Fruit fly (Drosophila melanogaster) whole organism, embryonic: ENCODE measurements around the gene CG31827.

ENCODE experiments used
- CG10209 ChIP-seq: fragments of 200-800 bp; sonication (Bioruptor generic); optimal IDR thresholded peaks from 3 replicates; lab custom pipeline; 2017; ENCODE audit warnings: missing biosample characterization, mild to moderate bottlenecking, missing genetic modification characterization, missing genetic modification reagents
- CG12071 ChIP-seq: fragments of 200-800 bp; sonication (Bioruptor generic); optimal IDR thresholded peaks from 3 replicates; lab custom pipeline; 2018; ENCODE audit warnings: missing biosample characterization, mild to moderate bottlenecking, missing genetic modification characterization
- CG12104 ChIP-seq: fragments of 200-800 bp; sonication (Bioruptor generic); optimal IDR thresholded peaks from 3 replicates; lab custom pipeline; 2016; ENCODE audit warnings: missing biosample characterization, missing genetic modification characterization
- CG12744 ChIP-seq: fragments of 200-800 bp; sonication (Bioruptor generic); optimal IDR thresholded peaks from 2 replicates; lab custom pipeline; 2016; ENCODE audit warnings: missing biosample characterization, missing genetic modification characterization
- CG13296 ChIP-seq: fragments of 200-800 bp; sonication (Bioruptor generic); optimal IDR thresholded peaks from 3 replicates; lab custom pipeline; 2018; ENCODE audit warnings: missing biosample characterization, mild to moderate bottlenecking, missing genetic modification characterization
- CG14710 ChIP-seq: fragments of 200-800 bp; sonication (Bioruptor generic); optimal IDR thresholded peaks from 3 replicates; lab custom pipeline; 2019; ENCODE audit warnings: missing biosample characterization, mild to moderate bottlenecking, missing genetic modification characterization, moderate library complexity
- CG17568 ChIP-seq: fragments of 200-800 bp; sonication (Bioruptor generic); optimal IDR thresholded peaks from 2 replicates; lab custom pipeline; 2018; ENCODE audit warnings: missing biosample characterization, mild to moderate bottlenecking, missing genetic modification characterization, moderate library complexity
- CG18011 ChIP-seq: fragments of 200-800 bp; sonication (Bioruptor generic); optimal IDR thresholded peaks from 2 replicates; lab custom pipeline; 2017; ENCODE audit warnings: missing biosample characterization, missing genetic modification characterization, mild to moderate bottlenecking, moderate library complexity, missing genotype
- CG18619 ChIP-seq: fragments of 200-800 bp; sonication (Bioruptor generic); optimal IDR thresholded peaks from 3 replicates; lab custom pipeline; 2017; ENCODE audit warnings: missing biosample characterization, mild to moderate bottlenecking, missing genetic modification characterization
- CG42726 ChIP-seq: fragments of 200-800 bp; sonication (Bioruptor generic); IDR thresholded peaks from 2 replicates; pipeline ENCODE4 v1.3.6; 2022; ENCODE audit warnings: missing biosample characterization, missing genetic modification characterization; ENCODE audit not compliant: partially characterized antibody
- CG4854 ChIP-seq: fragments of 200-800 bp; sonication (Bioruptor generic); optimal IDR thresholded peaks from 2 replicates; lab custom pipeline; 2016; ENCODE audit warnings: missing biosample characterization, missing genetic modification characterization, inconsistent platforms
- CG7357 ChIP-seq: fragments of 200-800 bp; sonication (Bioruptor generic); IDR thresholded peaks from 3 replicates; pipeline ENCODE4 v1.3.6; 2022; ENCODE audit warnings: missing biosample characterization, missing genetic modification characterization
- CG7745 ChIP-seq: fragments of 200-800 bp; sonication (Bioruptor generic); optimal IDR thresholded peaks from 2 replicates; lab custom pipeline; 2018; ENCODE audit warnings: missing biosample characterization, mild to moderate bottlenecking, missing genetic modification characterization, moderate library complexity
- CG7839 ChIP-seq: fragments of 200-800 bp; sonication (Bioruptor generic); optimal IDR thresholded peaks from 3 replicates; lab custom pipeline; 2018; ENCODE audit warnings: missing biosample characterization, mild to moderate bottlenecking, missing genetic modification characterization, moderate library complexity
- E2f1 ChIP-seq: fragments of 200-800 bp; sonication (Bioruptor generic); IDR thresholded peaks from 2 replicates; pipeline ENCODE4 v1.3.6; 2022; ENCODE audit warnings: missing biosample characterization, missing genetic modification characterization
- ERR ChIP-seq: fragments of 200-800 bp; sonication (Bioruptor generic); optimal IDR thresholded peaks from 2 replicates; lab custom pipeline; 2016; ENCODE audit warnings: missing biosample characterization, missing genetic modification characterization
- Ets65A ChIP-seq: fragments of 200-800 bp; sonication (Bioruptor generic); peaks from one replicate; lab custom pipeline; 2016; ENCODE audit warnings: missing biosample characterization, missing genetic modification characterization
- HLH4C ChIP-seq: fragments of 200-800 bp; sonication (Bioruptor generic); IDR thresholded peaks from 3 replicates; pipeline ENCODE4 v1.3.6; 2022; ENCODE audit warnings: missing biosample characterization, missing genetic modification characterization; ENCODE audit not compliant: partially characterized antibody
- MESR4 ChIP-seq: fragments of 200-800 bp; sonication (Bioruptor generic); optimal IDR thresholded peaks from 2 replicates; lab custom pipeline; 2018; ENCODE audit warnings: missing biosample characterization, mild to moderate bottlenecking, missing genetic modification characterization, moderate library complexity
- Myb ChIP-seq: fragments of 200-800 bp; sonication (Bioruptor generic); optimal IDR thresholded peaks from 2 replicates; lab custom pipeline; 2016; ENCODE audit warnings: missing biosample characterization, missing genetic modification characterization
- NK7.1 ChIP-seq: fragments of 200-800 bp; sonication (Bioruptor generic); optimal IDR thresholded peaks from 3 replicates; lab custom pipeline; 2016; ENCODE audit warnings: missing biosample characterization, missing genetic modification characterization
- Neu2 ChIP-seq: fragments of 200-800 bp; sonication (Bioruptor generic); optimal IDR thresholded peaks from 3 replicates; lab custom pipeline; 2016; ENCODE audit warnings: missing biosample characterization, missing genetic modification characterization, borderline replicate concordance
- Ptx1 ChIP-seq: fragments of 200-800 bp; sonication (Bioruptor generic); IDR thresholded peaks from 2 replicates; pipeline ENCODE4 v1.3.6; 2022; ENCODE audit warnings: missing biosample characterization, missing genetic modification characterization
- Sox102F ChIP-seq: fragments of 200-800 bp; sonication (Bioruptor generic); optimal IDR thresholded peaks from 2 replicates; lab custom pipeline; 2018; ENCODE audit warnings: missing biosample characterization, mild to moderate bottlenecking, missing genetic modification characterization, moderate library complexity
- Sry-β ChIP-seq: fragments of 200-800 bp; sonication (Bioruptor generic); optimal IDR thresholded peaks from 2 replicates; lab custom pipeline; 2018; ENCODE audit warnings: missing biosample characterization, mild to moderate bottlenecking, missing genetic modification characterization, moderate library complexity
- YL-1 ChIP-seq: fragments of 200-800 bp; sonication (Bioruptor generic); optimal IDR thresholded peaks from 3 replicates; lab custom pipeline; 2017; ENCODE audit warnings: missing biosample characterization, mild to moderate bottlenecking, missing genetic modification characterization
- al ChIP-seq: fragments of 200-800 bp; sonication (Bioruptor generic); IDR thresholded peaks from 2 replicates; pipeline ENCODE4 v1.3.6; 2022; ENCODE audit warnings: missing biosample characterization, missing genetic modification characterization
- ash1 ChIP-seq: fragments of 200-800 bp; sonication (Bioruptor generic); optimal IDR thresholded peaks from 2 replicates; lab custom pipeline; 2018; ENCODE audit warnings: missing biosample characterization, mild to moderate bottlenecking, missing genetic modification characterization
- bsh ChIP-seq, 2 experiments: fragments of 200-800 bp; sonication (Bioruptor generic); optimal IDR thresholded peaks; 2 replicates each; lab custom pipeline; 2017 to 2018; ENCODE audit warnings: mild to moderate bottlenecking in 2 of 2, missing biosample characterization in 2 of 2, missing genetic modification characterization in 2 of 2, moderate library complexity in 1 of 2
- eve ChIP-seq, 2 experiments: fragments of >200 bp; optimal IDR thresholded peaks; 2 replicates each; lab custom pipeline; 2017; ENCODE audit warnings: missing biosample characterization in 2 of 2, missing genetic modification characterization in 2 of 2
- eyg ChIP-seq: fragments of 200-800 bp; sonication (Bioruptor generic); optimal IDR thresholded peaks from 3 replicates; lab custom pipeline; 2016; ENCODE audit warnings: missing biosample characterization, missing genetic modification characterization
- gcm2 ChIP-seq: fragments of 200-800 bp; sonication (Bioruptor generic); optimal IDR thresholded peaks from 2 replicates; lab custom pipeline; 2016; ENCODE audit warnings: missing biosample characterization, missing genetic modification characterization
- grau ChIP-seq: fragments of 200-800 bp; optimal IDR thresholded peaks from 3 replicates; lab custom pipeline; 2019; ENCODE audit warnings: missing biosample characterization, mild to moderate bottlenecking, missing genetic modification characterization, moderate library complexity
- gro ChIP-seq: fragments of 200-800 bp; sonication (Bioruptor generic); optimal IDR thresholded peaks from 2 replicates; lab custom pipeline; 2016; ENCODE audit warnings: missing biosample characterization, missing genetic modification characterization
- inv ChIP-seq: fragments of 200-800 bp; sonication (Bioruptor generic); IDR thresholded peaks from 2 replicates; pipeline ENCODE4 v1.3.6; 2022; ENCODE audit warnings: missing biosample characterization, missing genetic modification characterization; ENCODE audit not compliant: partially characterized antibody
- jigr1 ChIP-seq: fragments of 200-800 bp; sonication (Bioruptor generic); IDR thresholded peaks from 3 replicates; pipeline ENCODE4 v1.3.6; 2022; ENCODE audit warnings: missing biosample characterization, missing genetic modification characterization
- jumu ChIP-seq: fragments of 200-800 bp; sonication (Bioruptor generic); optimal IDR thresholded peaks from 3 replicates; lab custom pipeline; 2016; ENCODE audit warnings: missing biosample characterization, missing genetic modification characterization
- kni ChIP-seq: fragments of 200-800 bp; sonication (Bioruptor generic); optimal IDR thresholded peaks from 3 replicates; lab custom pipeline; 2017; ENCODE audit warnings: mild to moderate bottlenecking, missing biosample characterization, missing genetic modification reagents, missing genetic modification characterization
- lov ChIP-seq, 2 experiments: fragments of 200-800 bp in 1 of 2; fragments of >200 bp in 1 of 2; sonication (Bioruptor generic) in 1 of 2; IDR thresholded peaks in 1 of 2; optimal IDR thresholded peaks in 1 of 2; 2 replicates in 1 of 2; 3 replicates in 1 of 2; pipeline versions ENCODE4 v1.3.6 to Lab custom; 2017 to 2022; ENCODE audit warnings: missing biosample characterization in 1 of 2, missing genetic modification characterization in 1 of 2
- nau ChIP-seq: fragments of 200-800 bp; sonication (Bioruptor generic); optimal IDR thresholded peaks from 3 replicates; lab custom pipeline; 2017; ENCODE audit warnings: missing biosample characterization, mild to moderate bottlenecking, missing genetic modification characterization, missing genetic modification reagents
- pum ChIP-seq: fragments of 200-800 bp; sonication (Bioruptor generic); optimal IDR thresholded peaks from 2 replicates; lab custom pipeline; 2016; ENCODE audit warnings: missing biosample characterization, missing genetic modification characterization
- sd ChIP-seq: fragments of 200-800 bp; sonication (Bioruptor generic); optimal IDR thresholded peaks from 3 replicates; lab custom pipeline; 2018; ENCODE audit warnings: missing biosample characterization, mild to moderate bottlenecking, missing genetic modification characterization, moderate library complexity
- sima ChIP-seq: fragments of 200-800 bp; sonication (Bioruptor generic); optimal IDR thresholded peaks from 2 replicates; lab custom pipeline; 2016; ENCODE audit warnings: missing biosample characterization, missing genetic modification characterization
- sob ChIP-seq: fragments of 200-800 bp; sonication (Bioruptor generic); IDR thresholded peaks from 2 replicates; pipeline ENCODE4 v1.3.6; 2022; ENCODE audit warnings: missing biosample characterization, missing genetic modification characterization
- sqz ChIP-seq: fragments of 200-800 bp; sonication (Bioruptor generic); optimal IDR thresholded peaks from 3 replicates; lab custom pipeline; 2018; ENCODE audit warnings: missing biosample characterization, mild to moderate bottlenecking, missing genetic modification characterization
- tap ChIP-seq: fragments of 200-800 bp; optimal IDR thresholded peaks from 3 replicates; lab custom pipeline; 2019; ENCODE audit warnings: missing biosample characterization, mild to moderate bottlenecking, missing genetic modification characterization, moderate library complexity
- tup ChIP-seq: fragments of 200-800 bp; sonication (Bioruptor generic); optimal IDR thresholded peaks from 2 replicates; lab custom pipeline; 2016; ENCODE audit warnings: missing biosample characterization, mild to moderate bottlenecking, missing genetic modification characterization, moderate library complexity

CG31827 gene

DNA sequence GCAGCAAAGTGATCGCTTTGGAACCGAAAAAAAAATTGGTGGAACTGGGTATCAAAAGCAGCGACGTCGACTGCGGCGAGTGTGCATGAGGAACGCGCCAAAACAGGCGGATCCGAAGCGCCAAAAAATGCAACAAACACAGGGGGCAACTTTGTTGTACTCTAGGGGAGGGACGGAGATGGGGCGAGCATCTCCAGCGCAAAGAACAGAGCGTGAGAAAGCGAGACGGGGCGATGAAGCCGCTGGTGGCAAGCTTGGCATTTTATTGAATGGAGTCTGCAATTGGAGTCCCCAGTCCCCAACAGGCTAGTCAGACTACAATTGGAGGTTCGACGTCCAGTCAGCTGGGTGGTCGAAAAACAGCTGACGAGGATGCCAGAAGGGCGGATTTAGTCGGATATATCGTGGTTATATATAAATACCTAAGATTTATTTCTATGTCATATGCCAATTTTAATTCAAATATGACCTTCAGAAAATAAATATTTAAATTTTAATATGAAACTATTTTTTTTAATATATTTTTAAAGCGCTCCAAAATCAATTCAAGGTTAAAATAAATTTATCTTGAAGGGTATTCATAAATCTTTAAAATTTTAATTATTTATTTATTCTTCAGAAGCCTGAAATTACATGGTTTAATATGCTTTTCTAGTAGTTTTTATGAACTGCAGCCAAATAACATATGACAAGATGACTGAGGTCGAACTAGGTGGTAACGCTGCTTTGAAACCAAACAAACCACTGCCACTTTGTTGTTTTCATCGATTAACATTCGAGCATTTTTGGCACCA, 41.8 kb downstream of the CG31827 start (continued):
- TF ChIP-seq pum (GFP tag; lab: Kevin White, UChicago) (peak; percentile 21), tup (GFP tag; lab: Kevin White, UChicago) (peak; percentile 39), CG14710 (tag; lab: Kevin White, UChicago) (peak; percentile 97), NK7.1 (GFP tag; lab: Kevin White, UChicago) (no peak), lov (optimal IDR thresholded peaks at IDR 0.05; lab: Kevin White, UChicago) (no peak), lov (GFP tag; IDR thresholded peaks at IDR 0.05; lab: Robert Waterston, UW) (0 out of 3 replicates have a peak, but pooled peaks have one; percentile 41), ERR (GFP tag; lab: Kevin White, UChicago) (no peak), sqz (GFP tag; lab: Kevin White, UChicago) (peak; percentile 74), Ets65A (peak; percentile 95), grau (tag; lab: Kevin White, UChicago) (peak; percentile 95), CG7745 (tag; lab: Kevin White, UChicago) (peak; percentile 23), CG42726 (GFP tag; lab: Robert Waterston, UW) (no peak), CG7357 (GFP tag; lab: Robert Waterston, UW) (peak; percentile 67), Sox102F (GFP tag; lab: Kevin White, UChicago) (peak; percentile 93), bsh (GFP tag; optimal IDR thresholded peaks at IDR 0.05; lab: Kevin White, UChicago) (peak; percentile 35 to 89), eyg (GFP tag; lab: Kevin White, UChicago) (no peak), HLH4C (GFP tag; lab: Robert Waterston, UW) (no peak), CG4854 (GFP tag; lab: Kevin White, UChicago) (no peak), Ptx1 (GFP tag; lab: Robert Waterston, UW) (peak; percentile 87), al (GFP tag; lab: Robert Waterston, UW) (peak; percentile 71), CG17568 (GFP tag; lab: Kevin White, UChicago) (peak; percentile 35), CG12071 (GFP tag; lab: Kevin White, UChicago) (no peak), sd (tag; lab: Kevin White, UChicago) (peak; percentile 66), jigr1 (GFP tag; lab: Robert Waterston, UW) (no peak), CG10209 (peak; percentile 91), CG18619 (peak; percentile 92), gcm2 (GFP tag; lab: Kevin White, UChicago) (peak; percentile 32), sob (GFP tag; lab: Robert Waterston, UW) (peak; percentile 70), YL-1 (peak; percentile 68), Myb (GFP tag; lab: Kevin White, UChicago) (no peak), E2f1 (GFP tag; lab: Robert Waterston, UW) (peak; percentile 39; the same call in 1 of the 2 replicates), jumu (GFP tag; lab: Kevin White, UChicago) (no peak), MESR4 (GFP tag; lab: Kevin White, UChicago) (no peak), CG13296 (peak; percentile 92), nau (GFP tag; lab: Kevin White, UChicago) (no peak), CG7839 (peak; percentile 95), gro (GFP tag; lab: Kevin White, UChicago) (no peak), ash1 (no peak), CG12744 (GFP tag; lab: Kevin White, UChicago) (no peak), Sry-β (GFP tag; lab: Kevin White, UChicago) (peak; percentile 25), kni (GFP tag; lab: Kevin White, UChicago) (no peak), tap (tag; lab: Kevin White, UChicago) (peak; percentile 87), CG12104 (peak; percentile 94), sima (no peak), Neu2 (no peak), CG18011 (GFP tag; lab: Kevin White, UChicago) (peak; percentile 65), inv (GFP tag; lab: Robert Waterston, UW) (no peak), eve (GFP tag; optimal IDR thresholded peaks at IDR 0.05; lab: Kevin White, UChicago) (no peak)
